Fruit fly (Drosophila melanogaster) whole organism, wandering third instar larva: ENCODE data around the gene CG15404.

Experiments
- CG9705 ChIP-seq: fragments of 200-800 bp; sonication (Bioruptor generic); optimal IDR thresholded peaks from 2 replicates; lab custom pipeline; 2018; ENCODE audit warnings: missing biosample characterization, mild to moderate bottlenecking, missing genetic modification characterization
- Sp1 ChIP-seq: fragments of 200-800 bp; sonication (Bioruptor generic); optimal IDR thresholded peaks from 3 replicates; lab custom pipeline; 2019; ENCODE audit warnings: missing biosample characterization, mild to moderate bottlenecking, missing genetic modification characterization, moderate library complexity
- sage ChIP-seq: fragments of 200-800 bp; sonication (Bioruptor generic); optimal IDR thresholded peaks from 2 replicates; lab custom pipeline; 2016; ENCODE audit warnings: missing biosample characterization, mild to moderate bottlenecking, missing genetic modification characterization

DNA sequence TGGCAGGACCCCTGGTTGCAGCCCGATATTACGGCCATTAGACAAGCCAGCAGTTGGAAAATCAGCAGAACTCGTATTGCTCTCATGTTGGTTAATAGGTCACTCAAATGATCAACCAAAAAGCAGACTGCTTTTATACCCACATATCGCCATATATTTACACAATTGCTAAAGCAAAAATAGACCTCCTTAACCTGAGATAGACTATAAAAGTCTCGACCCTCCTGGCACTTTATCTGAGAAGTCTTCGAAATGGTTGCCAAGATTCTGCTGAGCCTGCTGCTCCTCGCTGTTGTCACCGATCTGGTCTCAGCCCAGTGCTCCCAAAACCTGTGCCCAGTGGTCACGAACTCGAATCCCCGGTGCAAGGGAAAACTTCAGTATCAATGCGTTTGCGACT lies at the start of gene CG15404, which contains the start of gene CG31698:
- TF ChIP-seq CG9705 (no peak), sage (no peak), Sp1 (GFP tag; lab: Kevin White, UChicago) (no peak)
